Fruit fly (Drosophila melanogaster): ENCODE results near the gene CG15741.

DNA sequence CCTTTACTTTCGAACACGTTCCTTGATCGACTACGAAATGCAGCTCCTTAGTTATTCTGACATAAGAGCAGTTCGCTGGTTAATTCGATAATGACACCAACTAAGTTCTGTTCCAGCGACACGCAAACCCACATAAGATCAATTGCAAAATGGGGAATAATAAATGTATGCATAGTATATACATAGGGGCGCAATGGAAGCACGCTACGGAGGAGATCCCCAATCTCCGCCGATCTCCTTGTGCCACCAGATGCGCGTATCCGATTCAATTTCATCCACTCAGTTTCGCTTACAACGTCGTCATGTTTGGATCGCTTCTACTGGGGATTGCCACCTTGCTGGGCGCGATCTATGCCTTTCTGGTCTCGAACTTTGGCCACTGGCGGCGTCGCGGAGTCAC lies 1.5 kb upstream of the CG15741 start, which contains the start of gene Cyp28c1:
- TF ChIP-seq CTCF (optimal IDR thresholded peaks at IDR 0.05) (no peak), CG8478 (optimal IDR thresholded peaks at IDR 0.05) (no peak)
